Worm (Caenorhabditis elegans): ENCODE measurements around the gene W01C8.5.
A peak's percentile ranks its signal among the peaks of the same experiment; 100 is the strongest.

W01C8.5 gene

DNA sequence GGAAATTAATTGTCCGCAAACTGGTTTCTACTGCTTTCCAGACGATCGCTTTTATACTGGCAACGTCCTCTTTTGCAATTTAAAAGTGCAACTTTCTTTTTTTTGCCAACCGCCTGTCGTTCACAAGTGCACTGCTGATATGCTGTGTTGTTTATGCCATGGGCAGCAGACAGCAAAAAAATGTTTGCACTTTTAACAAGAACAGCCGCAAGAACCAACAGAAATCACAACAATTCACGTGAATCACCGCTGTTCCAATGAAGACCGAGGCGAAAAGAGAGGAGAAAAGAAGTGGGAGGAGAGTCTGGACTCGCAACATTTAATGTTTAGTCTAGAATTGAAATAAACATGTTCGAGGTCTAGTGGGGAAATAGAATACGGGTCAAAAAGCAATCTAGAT lies 43.3 kb downstream of the W01C8.5 start, which contains the start of gene T22B7.7:
Gene T22B7.7 (minus strand): TSS at position 262 of the 400 bp plus-strand sequence.
- TF ChIP-seq ceh-30 (tag; optimal IDR thresholded peaks at IDR 0.05) (no peak), che-1 (tag; optimal IDR thresholded peaks at IDR 0.05) (no peak), odd-2 (tag; optimal IDR thresholded peaks at IDR 0.05) (no peak), dve-1 (tag; optimal IDR thresholded peaks at IDR 0.05) (no peak), ahr-1 (tag; optimal IDR thresholded peaks at IDR 0.05) (no peak), ceh-34 (tag; optimal IDR thresholded peaks at IDR 0.05) (no peak)

DNA sequence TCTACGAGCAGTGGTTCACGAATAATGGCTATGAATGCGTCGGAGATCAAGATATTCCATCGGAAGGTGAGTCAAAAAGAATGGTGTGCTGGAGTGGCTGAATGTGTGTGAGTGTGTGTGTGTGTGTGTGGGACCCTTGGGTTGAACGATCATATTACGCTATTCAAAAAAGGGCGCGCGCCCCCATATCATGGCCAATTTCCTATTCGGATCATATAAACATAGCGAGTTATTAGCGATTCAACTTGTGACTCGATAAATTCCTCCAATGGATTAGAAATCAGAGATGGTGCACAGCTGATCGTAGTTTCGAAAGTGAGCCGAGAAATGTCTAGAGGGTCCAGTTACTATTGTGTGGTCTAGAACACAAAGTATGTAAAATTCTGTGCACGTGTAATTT lies 49.2 kb downstream of the W01C8.5 start, which contains the start of gene srv-7:
Gene srv-7 (minus strand): TSS at position 101 of the 400 bp plus-strand sequence.
- TF ChIP-seq pat-9 (tag; optimal IDR thresholded peaks at IDR 0.05) (no peak), ttx-3 (tag; optimal IDR thresholded peaks at IDR 0.05) (no peak), pha-4 (tag; optimal IDR thresholded peaks at IDR 0.05) (no peak), ceh-22 (tag; optimal IDR thresholded peaks at IDR 0.05) (no peak), ceh-2 (tag; optimal IDR thresholded peaks at IDR 0.05) (no peak), nhr-11 (tag; optimal IDR thresholded peaks at IDR 0.05) (no peak), hlh-8 (tag; optimal IDR thresholded peaks at IDR 0.05) (no peak), hlh-13 (GFP tag; optimal IDR thresholded peaks at IDR 0.05) (no peak), lim-6 (tag; optimal IDR thresholded peaks at IDR 0.05) (no peak), elt-2 (tag; optimal IDR thresholded peaks at IDR 0.05) (no peak), Y22D7AL.16 (tag; optimal IDR thresholded peaks at IDR 0.05) (no peak), ref-2 (tag; optimal IDR thresholded peaks at IDR 0.05) (no peak), mec-3 (tag; optimal IDR thresholded peaks at IDR 0.05; ENCODE audit: borderline replicate concordance) (no peak), syd-9 (tag; optimal IDR thresholded peaks at IDR 0.05) (no peak), sox-2 (GFP tag; IDR thresholded peaks at IDR 0.05) (no peak), pax-1 (tag; optimal IDR thresholded peaks at IDR 0.05) (no peak), dve-1 (tag; optimal IDR thresholded peaks at IDR 0.05) (no peak)

DNA sequence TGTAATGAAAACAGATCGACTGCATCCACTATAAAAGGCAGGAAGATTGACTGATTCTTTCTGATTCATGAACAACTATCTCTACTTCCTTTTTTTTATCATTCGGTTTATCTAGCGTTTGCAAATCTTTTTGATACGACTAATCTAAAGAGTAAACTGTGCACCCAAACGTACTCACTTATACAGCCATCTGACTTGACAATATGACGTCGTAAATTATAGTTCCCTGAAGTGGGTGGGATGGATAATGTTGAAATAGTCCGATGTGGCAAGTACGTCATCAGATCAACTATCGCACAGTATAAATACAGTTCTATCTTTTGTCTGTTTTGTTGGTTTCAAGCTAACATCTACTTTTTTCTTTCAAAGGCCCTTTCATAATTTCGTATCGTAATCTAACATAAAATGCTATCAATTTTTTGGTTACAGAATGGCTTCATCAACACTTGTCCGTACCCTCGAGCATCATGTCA lies 50.1 kb downstream of the W01C8.5 start, which contains the start of gene T22B7.3:
Gene T22B7.3 (plus strand): TSS at position 423 of the 473 bp plus-strand sequence.
- no peak for TF ChIP-seq pag-3 (tag; optimal IDR thresholded peaks at IDR 0.05; ENCODE audit: borderline replicate concordance)
- no peak for TF ChIP-seq pqm-1 (tag; optimal IDR thresholded peaks at IDR 0.05)
- no peak for TF ChIP-seq ceh-45 (GFP tag; IDR thresholded peaks at IDR 0.05)
- no peak for TF ChIP-seq ets-4 (tag; optimal IDR thresholded peaks at IDR 0.05)
- TF ChIP-seq ceh-6 (GFP tag; optimal IDR thresholded peaks at IDR 0.05) = no peak
- TF ChIP-seq T23F11.4 (GFP tag; optimal IDR thresholded peaks at IDR 0.05) = no peak
- TF ChIP-seq hlh-13 (GFP tag; optimal IDR thresholded peaks at IDR 0.05) = no peak
- no peak for TF ChIP-seq dmd-4 (tag; optimal IDR thresholded peaks at IDR 0.05; ENCODE audit: borderline replicate concordance)
- no peak for TF ChIP-seq ceh-34 (tag; optimal IDR thresholded peaks at IDR 0.05)
- TF ChIP-seq dve-1 (tag; optimal IDR thresholded peaks at IDR 0.05) = no peak
- TF ChIP-seq pha-4 (tag; optimal IDR thresholded peaks at IDR 0.05) = no peak
- no peak for TF ChIP-seq lin-11 (tag; optimal IDR thresholded peaks at IDR 0.05)
- TF ChIP-seq hlh-8 (tag; optimal IDR thresholded peaks at IDR 0.05) = no peak
- TF ChIP-seq eyg-1 (tag; optimal IDR thresholded peaks at IDR 0.05) = no peak
- TF ChIP-seq fkh-6 (tag; optimal IDR thresholded peaks at IDR 0.05) = no peak
- no peak for TF ChIP-seq rnt-1 (tag; optimal IDR thresholded peaks at IDR 0.05)
- TF ChIP-seq nhr-11 (tag; optimal IDR thresholded peaks at IDR 0.05) = no peak
- TF ChIP-seq pat-9 (tag; optimal IDR thresholded peaks at IDR 0.05) = no peak

DNA sequence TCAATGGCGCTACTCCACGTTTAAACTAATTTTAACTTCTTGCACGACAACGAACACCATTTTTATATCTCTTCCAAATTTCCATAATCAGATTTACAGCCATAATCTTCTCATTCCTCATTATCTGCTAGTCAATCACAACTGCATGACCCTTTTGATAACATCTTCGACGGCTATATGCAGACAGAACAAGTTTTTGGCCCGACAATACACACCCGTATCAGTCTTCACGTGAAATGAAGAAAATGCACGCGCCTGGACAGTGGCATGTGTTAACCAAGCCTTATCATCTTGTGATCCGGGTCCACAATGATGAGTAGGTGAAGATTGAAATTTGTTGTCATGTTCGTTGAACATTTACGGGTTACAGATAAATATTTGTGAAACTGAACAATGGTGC lies 51.5 kb downstream of the W01C8.5 start:
- TF ChIP-seq elt-2 (tag; optimal IDR thresholded peaks at IDR 0.05) = peak; percentile 15
- TF ChIP-seq unc-55 (GFP tag; optimal IDR thresholded peaks at IDR 0.05) = no peak
- no peak for TF ChIP-seq lim-6 (tag; optimal IDR thresholded peaks at IDR 0.05)
